Worm (Caenorhabditis elegans) whole organism, young adult: ENCODE measurements around the gene Y7A9A.1.

Source experiments
- B0336.3 ChIP-seq: fragments of 200-800 bp; sonication (Bioruptor generic); IDR thresholded peaks from 2 replicates; pipeline ENCODE4 v1.3.6; 2022; ENCODE audit warnings: missing genetic modification characterization, missing compliant biosample characterization
- C17E4.6 ChIP-seq: fragments of 200-800 bp; sonication (Bioruptor generic); IDR thresholded peaks from 2 replicates; pipeline ENCODE4 v1.3.6; 2022; ENCODE audit warnings: missing genetic modification reagents, missing genetic modification characterization, missing compliant biosample characterization
- F33H1.4 ChIP-seq: fragments of 200-800 bp; sonication (Bioruptor generic); IDR thresholded peaks from 2 replicates; pipeline ENCODE4 v1.3.6; 2022; ENCODE audit warnings: missing genetic modification reagents, missing genetic modification characterization, missing compliant biosample characterization
- K12H6.12 ChIP-seq: fragments of 200-800 bp; sonication (Bioruptor generic); optimal IDR thresholded peaks from 2 replicates; lab custom pipeline; 2018; ENCODE audit warnings: mild to moderate bottlenecking, missing genetic modification characterization, missing compliant biosample characterization
- Y53G8AR.9 ChIP-seq: fragments of 200-800 bp; sonication (Bioruptor generic); conservative IDR thresholded peaks from 2 replicates; pipeline ENCODE4 v1.3.6; 2022; ENCODE audit warnings: missing genetic modification reagents, missing genetic modification characterization, missing compliant biosample characterization
- Y56A3A.18 ChIP-seq: fragments of 200-800 bp; sonication (Bioruptor generic); IDR thresholded peaks from 2 replicates; pipeline ENCODE4 v1.3.6; 2022; ENCODE audit warnings: missing genetic modification reagents, missing genetic modification characterization, missing compliant biosample characterization
- aptf-3 ChIP-seq: fragments of 200-800 bp; sonication (Bioruptor generic); IDR thresholded peaks from 2 replicates; pipeline ENCODE4 v1.3.6; 2022; ENCODE audit warnings: missing genetic modification characterization, missing compliant biosample characterization
- atf-7 ChIP-seq: sonication (generic microtip); optimal IDR thresholded peaks from 2 replicates; lab custom pipeline; 2017; ENCODE audit warnings: mild to moderate bottlenecking, missing genetic modification characterization, missing compliant biosample characterization
- attf-6 ChIP-seq: fragments of 200-800 bp; sonication (Bioruptor generic); IDR thresholded peaks from 2 replicates; pipeline ENCODE4 v1.3.6; 2022; ENCODE audit warnings: missing genetic modification reagents, missing genetic modification characterization, missing compliant biosample characterization
- cebp-2 ChIP-seq: fragments of 200-800 bp; sonication (Bioruptor generic); IDR thresholded peaks from 2 replicates; pipeline ENCODE4 v1.3.6; 2022; ENCODE audit warnings: missing genetic modification characterization, missing compliant biosample characterization
- ceh-91 ChIP-seq: fragments of 200-800 bp; sonication (Bioruptor generic); IDR thresholded peaks from 2 replicates; pipeline ENCODE4 v1.3.6; 2022; ENCODE audit warnings: missing genetic modification reagents, missing genetic modification characterization, missing compliant biosample characterization
- efl-1 ChIP-seq: fragments of 150-350 bp; optimal IDR thresholded peaks from 2 replicates; lab custom pipeline; 2014; ENCODE audit warnings: missing biosample characterization, missing genetic modification reagents, missing genetic modification characterization
- egl-44 ChIP-seq: fragments of 200-800 bp; sonication (Bioruptor generic); IDR thresholded peaks from 2 replicates; pipeline ENCODE4 v1.3.6; 2022; ENCODE audit warnings: missing genetic modification reagents, missing genetic modification characterization, missing compliant biosample characterization
- ekl-4 ChIP-seq: fragments of 200-800 bp; sonication (Bioruptor generic); IDR thresholded peaks from 2 replicates; pipeline ENCODE4 v1.3.6; 2022; ENCODE audit warnings: missing genetic modification reagents, missing genetic modification characterization, missing compliant biosample characterization
- gei-17 ChIP-seq: fragments of 200-800 bp; sonication (Bioruptor generic); optimal IDR thresholded peaks from 2 replicates; lab custom pipeline; 2018; ENCODE audit warnings: mild to moderate bottlenecking, missing genetic modification characterization, missing compliant biosample characterization
- hmg-1.2 ChIP-seq: fragments of 200-800 bp; sonication (Bioruptor generic); IDR thresholded peaks from 2 replicates; pipeline ENCODE4 v1.3.6; 2022; ENCODE audit warnings: missing genetic modification reagents, missing genetic modification characterization, missing compliant biosample characterization
- hsf-1 ChIP-seq: fragments of 200-800 bp; sonication (Bioruptor generic); IDR thresholded peaks from 2 replicates; pipeline ENCODE4 v1.3.6; 2022; ENCODE audit warnings: missing genetic modification reagents, missing genetic modification characterization, missing compliant biosample characterization
- lin-35 ChIP-seq, 3 experiments: fragments of 150-350 bp in 2 of 3; sonication (generic microtip) in 1 of 3; optimal IDR thresholded peaks; 2 replicates each; lab custom pipeline; 2014 to 2018; ENCODE audit warnings: missing biosample characterization in 3 of 3, missing genetic modification characterization in 3 of 3, missing genetic modification reagents in 3 of 3
- lir-1 ChIP-seq: fragments of 200-800 bp; sonication (Bioruptor generic); conservative IDR thresholded peaks from 2 replicates; pipeline ENCODE4 v1.3.6; 2022; ENCODE audit warnings: missing genetic modification reagents, missing genetic modification characterization, missing compliant biosample characterization
- lsy-27 ChIP-seq: sonication (generic microtip); optimal IDR thresholded peaks from 2 replicates; lab custom pipeline; 2017; ENCODE audit warnings: missing genetic modification characterization, mild to moderate bottlenecking, missing compliant biosample characterization, antibody characterized with exemption, missing genotype, borderline replicate concordance; ENCODE audit not compliant: insufficient read depth
- madf-10 ChIP-seq: sonication (generic microtip); optimal IDR thresholded peaks from 2 replicates; lab custom pipeline; 2016; ENCODE audit warnings: mild to moderate bottlenecking, missing genetic modification characterization, missing compliant biosample characterization
- madf-3 ChIP-seq: fragments of 200-800 bp; sonication (Bioruptor generic); IDR thresholded peaks from 2 replicates; pipeline ENCODE4 v1.3.6; 2022; ENCODE audit warnings: missing genetic modification reagents, missing genetic modification characterization, missing compliant biosample characterization
- mes-4 ChIP-seq: sonication (generic microtip); optimal IDR thresholded peaks from 2 replicates; lab custom pipeline; 2016; ENCODE audit warnings: missing genotype, missing genetic modification characterization, missing compliant biosample characterization
- nfyb-1 ChIP-seq: fragments of 200-800 bp; sonication (Bioruptor generic); IDR thresholded peaks from 2 replicates; pipeline ENCODE4 v1.3.6; 2022; ENCODE audit warnings: missing genetic modification reagents, missing genetic modification characterization, missing compliant biosample characterization
- nhr-27 ChIP-seq: fragments of 200-800 bp; sonication (Bioruptor generic); optimal IDR thresholded peaks from 2 replicates; lab custom pipeline; 2018; ENCODE audit warnings: mild to moderate bottlenecking, missing genetic modification characterization, moderate library complexity, missing compliant biosample characterization
- nhr-80 ChIP-seq: sonication (generic microtip); optimal IDR thresholded peaks from 2 replicates; lab custom pipeline; 2016; ENCODE audit warnings: missing genetic modification characterization, missing compliant biosample characterization
- nhr-90 ChIP-seq: sonication (generic microtip); optimal IDR thresholded peaks from 2 replicates; lab custom pipeline; 2016; ENCODE audit warnings: missing genotype, mild to moderate bottlenecking, missing genetic modification characterization, missing compliant biosample characterization
- pbrm-1 ChIP-seq: fragments of 200-800 bp; sonication (Bioruptor generic); IDR thresholded peaks from 2 replicates; pipeline ENCODE4 v1.3.6; 2022; ENCODE audit warnings: missing genetic modification reagents, missing genetic modification characterization, missing compliant biosample characterization
- repo-1 ChIP-seq: sonication (generic microtip); optimal IDR thresholded peaks from 2 replicates; lab custom pipeline; 2017; ENCODE audit warnings: mild to moderate bottlenecking, missing genetic modification characterization, missing compliant biosample characterization
- snpc-4 ChIP-seq, 5 experiments: fragments of 150-350 bp in 1 of 5; sonication (generic microtip) in 4 of 5; optimal IDR thresholded peaks; 2 replicates each; lab custom pipeline; 2014 to 2018; ENCODE audit warnings: missing genetic modification characterization in 5 of 5, missing biosample characterization in 3 of 5, antibody characterized with exemption in 2 of 5, mild to moderate bottlenecking in 2 of 5, missing compliant biosample characterization in 2 of 5, missing genotype in 2 of 5, moderate library complexity in 2 of 5, missing genetic modification reagents in 1 of 5
- tbp1 ChIP-seq: fragments of 200-800 bp; sonication (Bioruptor generic); optimal IDR thresholded peaks from 2 replicates; lab custom pipeline; 2018; ENCODE audit warnings: mild to moderate bottlenecking, missing genetic modification characterization, missing compliant biosample characterization
- zim-3 ChIP-seq: sonication (generic microtip); optimal IDR thresholded peaks from 2 replicates; lab custom pipeline; 2017; ENCODE audit warnings: mild to moderate bottlenecking, missing genetic modification characterization, moderate library complexity, missing compliant biosample characterization
- ztf-22 ChIP-seq: fragments of 200-800 bp; sonication (Bioruptor generic); optimal IDR thresholded peaks from 2 replicates; lab custom pipeline; 2018; ENCODE audit warnings: mild to moderate bottlenecking, missing genetic modification characterization, moderate library complexity, missing compliant biosample characterization
- ztf-26 ChIP-seq: sonication (generic microtip); optimal IDR thresholded peaks from 2 replicates; lab custom pipeline; 2017; ENCODE audit warnings: missing genetic modification characterization, missing compliant biosample characterization

Gene Y7A9A.1

DNA sequence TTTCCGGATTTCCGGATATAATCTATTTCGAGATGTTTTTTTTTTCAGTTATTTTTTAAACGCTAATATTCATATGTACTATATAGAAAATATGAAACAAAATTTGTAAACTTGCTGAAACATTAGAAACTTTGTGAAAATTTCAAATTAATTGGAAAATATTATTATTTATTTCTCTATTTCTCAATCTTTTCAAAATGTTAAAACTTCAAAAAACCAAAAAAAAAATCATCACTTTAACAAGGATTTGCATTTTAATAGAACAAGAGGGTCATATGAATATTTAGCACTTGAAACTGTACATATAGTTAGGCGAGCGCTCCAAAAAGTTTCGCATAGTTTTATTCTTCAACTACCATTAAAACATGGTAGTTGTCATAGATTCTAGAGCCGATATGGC, at the start of gene Y7A9A.1:
Gene Y7A9A.1 (plus strand): TSS at position 301 of the 400 bp plus-strand sequence.
- no peak for TF ChIP-seq lir-1 (GFP tag; lab: Robert Waterston, UW)
- TF ChIP-seq zim-3, result no peak
- TF ChIP-seq attf-6 (GFP tag; lab: Robert Waterston, UW), result no peak
- no peak for TF ChIP-seq F33H1.4 (GFP tag; lab: Robert Waterston, UW)
- TF ChIP-seq lin-35 (GFP tag; optimal IDR thresholded peaks at IDR 0.05; lab: Kevin White, UChicago), result no peak
- TF ChIP-seq aptf-3, result no peak
- no peak for TF ChIP-seq mes-4 (tag; lab: Kevin White, UChicago)
- no peak for TF ChIP-seq nhr-80 (tag; lab: Kevin White, UChicago)
- TF ChIP-seq snpc-4 (GFP tag; optimal IDR thresholded peaks at IDR 0.05; lab: Kevin White, UChicago), result no peak
- TF ChIP-seq snpc-4 (tag; optimal IDR thresholded peaks at IDR 0.05; lab: Kevin White, UChicago), result no peak
- no peak for TF ChIP-seq nhr-27 (tag; lab: Kevin White, UChicago)
- TF ChIP-seq ceh-91 (GFP tag; lab: Robert Waterston, UW), result no peak
- TF ChIP-seq nhr-90, result no peak

DNA sequence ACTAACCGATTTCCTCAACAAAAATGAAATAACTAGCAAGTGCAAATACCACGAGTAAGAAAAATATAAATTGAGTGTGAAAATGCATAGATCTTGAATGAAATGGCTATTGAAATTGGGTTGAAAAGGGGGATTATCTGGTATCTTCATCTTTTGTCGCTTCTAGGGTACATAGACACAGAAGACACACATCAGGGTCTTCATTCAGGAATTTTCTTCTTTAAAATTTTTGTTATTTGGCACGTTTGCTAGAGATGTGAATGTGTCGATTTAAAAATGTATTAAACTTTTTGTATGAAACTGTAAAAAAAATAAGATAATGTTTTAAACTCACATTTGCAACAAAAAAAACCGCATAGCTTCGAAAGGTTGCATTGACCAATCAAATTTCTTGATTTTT, 49.8 kb upstream of the Y7A9A.1 start, which contains the start of gene Y105C5B.25:
Gene Y105C5B.25 (minus strand): TSS at position 101 of the 400 bp plus-strand sequence.
- TF ChIP-seq K12H6.12 (tag; lab: Kevin White, UChicago) (no peak), madf-3 (GFP tag; lab: Robert Waterston, UW) (no peak), lsy-27 (no peak), madf-10 (tag; lab: Kevin White, UChicago) (no peak), gei-17 (GFP tag; lab: Kevin White, UChicago) (no peak), efl-1 (GFP tag; lab: Kevin White, UChicago) (no peak), pbrm-1 (no peak), C17E4.6 (GFP tag; lab: Robert Waterston, UW) (no peak)

- TF ChIP-seq attf-6 (GFP tag; lab: Robert Waterston, UW), result peak; percentile 58
These were observed 42.5 kb upstream of the Y7A9A.1 start for ce11 chrIV:16154300-16154699.

- 0 out of 2 replicates have a peak, but pooled peaks have one; percentile 30 for TF ChIP-seq cebp-2 (GFP tag; lab: Robert Waterston, UW)
- peak; percentile 79; the same call in 1 of the 2 replicates for TF ChIP-seq Y56A3A.18 (GFP tag; lab: Robert Waterston, UW)
- TF ChIP-seq gei-17 (GFP tag; lab: Kevin White, UChicago), result peak; percentile 9
- TF ChIP-seq madf-3 (GFP tag; lab: Robert Waterston, UW), result 0 out of 2 replicates have a peak, but pooled peaks have one; percentile 75
- peak; percentile 14 for TF ChIP-seq ztf-26 (tag; lab: Kevin White, UChicago)
- TF ChIP-seq nhr-90, result peak; percentile 21
- TF ChIP-seq repo-1, result peak; percentile 83
- peak; percentile 43; the same call in 1 of the 2 replicates for TF ChIP-seq hsf-1 (GFP tag; lab: Robert Waterston, UW)
- TF ChIP-seq ekl-4 (GFP tag; lab: Robert Waterston, UW), result peak; percentile 66; the same call in 1 of the 2 replicates
- TF ChIP-seq Y53G8AR.9 (GFP tag; lab: Robert Waterston, UW), result peak; percentile 85
- 0 out of 2 replicates have a peak, but pooled peaks have one; percentile 8 for TF ChIP-seq hmg-1.2 (GFP tag; lab: Robert Waterston, UW)
- TF ChIP-seq atf-7, result peak; percentile 36
- TF ChIP-seq nfyb-1, result peak; percentile 68
- peak; percentile 93 for TF ChIP-seq attf-6 (GFP tag; lab: Robert Waterston, UW)
- TF ChIP-seq pbrm-1, result peak; percentile 49; the same call in 1 of the 2 replicates
- TF ChIP-seq ztf-22 (GFP tag; lab: Kevin White, UChicago), result peak; percentile 12
- TF ChIP-seq B0336.3 (GFP tag; lab: Robert Waterston, UW), result peak; percentile 20; the same call in 1 of the 2 replicates
- TF ChIP-seq egl-44 (GFP tag; lab: Robert Waterston, UW), result 0 out of 2 replicates have a peak, but pooled peaks have one; percentile 8
- TF ChIP-seq tbp1 (GFP tag; lab: Kevin White, UChicago), result peak; percentile 36
- TF ChIP-seq snpc-4 (GFP tag; optimal IDR thresholded peaks at IDR 0.05; lab: Kevin White, UChicago), result peak; percentile 31
- TF ChIP-seq snpc-4 (tag; optimal IDR thresholded peaks at IDR 0.05; lab: Kevin White, UChicago), result peak in 3 of 4 experiments; percentile 57 to 84 (median 65)
These were observed 29.5 kb upstream of the Y7A9A.1 start for ce11 chrIV:16167331-16167730.
